Worm (Caenorhabditis elegans) whole organism, L4 larva: ENCODE results near the gene srab-10.

Source experiments
- F26F4.8 ChIP-seq: fragments of 200-800 bp; sonication (Bioruptor generic); conservative IDR thresholded peaks from 2 replicates; pipeline ENCODE4 v1.3.6; 2022; ENCODE audit warnings: missing genetic modification characterization, missing compliant biosample characterization
- F37D6.2 ChIP-seq: sonication (generic microtip); optimal IDR thresholded peaks from 2 replicates; lab custom pipeline; 2016; ENCODE audit warnings: mild to moderate bottlenecking, missing genetic modification characterization, missing compliant biosample characterization
- daf-16 ChIP-seq, 3 experiments: sonication (generic microtip); optimal IDR thresholded peaks; 2 replicates each; lab custom pipeline; 2016 to 2017; ENCODE audit warnings: missing genetic modification characterization in 3 of 3, missing genetic modification reagents in 3 of 3, mild to moderate bottlenecking in 2 of 3, missing compliant biosample characterization in 2 of 3, missing biosample characterization in 1 of 3, moderate library complexity in 1 of 3
- daf-8 ChIP-seq: fragments of 200-800 bp; sonication (Bioruptor generic); IDR thresholded peaks from 2 replicates; pipeline ENCODE4 v1.3.6; 2022; ENCODE audit warnings: missing genetic modification characterization, missing compliant biosample characterization
- hlh-30 ChIP-seq: sonication (generic microtip); optimal IDR thresholded peaks from 2 replicates; lab custom pipeline; 2017; ENCODE audit warnings: antibody characterized with exemption, mild to moderate bottlenecking, missing genetic modification characterization, missing compliant biosample characterization; ENCODE audit not compliant: insufficient read depth
- lin-38 ChIP-seq: fragments of 200-800 bp; sonication (Bioruptor generic); IDR thresholded peaks from 2 replicates; pipeline ENCODE4 v1.3.6; 2022; ENCODE audit warnings: missing genetic modification reagents, missing genetic modification characterization, missing compliant biosample characterization
- mdl-1 ChIP-seq, 2 experiments: fragments of 150-350 bp in 1 of 2; sonication (generic microtip) in 1 of 2; optimal IDR thresholded peaks; 2 replicates each; lab custom pipeline; 2014 to 2017; ENCODE audit warnings: missing biosample characterization in 2 of 2, missing genetic modification characterization in 2 of 2
- mxl-2 ChIP-seq: fragments of 200-800 bp; sonication (Bioruptor generic); conservative IDR thresholded peaks from 2 replicates; pipeline ENCODE4 v1.3.6; 2022; ENCODE audit warnings: missing genetic modification reagents, missing genetic modification characterization, missing compliant biosample characterization
- nhr-28 ChIP-seq: fragments of 150-350 bp; optimal IDR thresholded peaks from 2 replicates; lab custom pipeline; 2014; ENCODE audit warnings: missing biosample characterization, missing genetic modification characterization
- pqm-1 ChIP-seq: sonication (generic microtip); optimal IDR thresholded peaks from 2 replicates; lab custom pipeline; 2017; ENCODE audit warnings: missing biosample characterization, missing genetic modification characterization

srab-10 gene

ce11 chrV:3094351-3094750 lies 50.0 kb downstream of the srab-10 start, which contains the start of gene cyp-33C9:
Gene cyp-33C9 (minus strand): TSS chrV:3094561.
- TF ChIP-seq pqm-1 (tag; lab: Kevin White, UChicago), result peak; percentile 24
- no peak for TF ChIP-seq lin-38
- no peak for TF ChIP-seq mxl-2 (GFP tag; lab: Robert Waterston, UW)
- peak; percentile 75 for TF ChIP-seq nhr-28 (tag; lab: Kevin White, UChicago)
- TF ChIP-seq hlh-30 (tag; lab: Kevin White, UChicago), result peak; percentile 7
- no peak for TF ChIP-seq F26F4.8 (GFP tag; lab: Robert Waterston, UW)
- TF ChIP-seq F37D6.2 (tag; lab: Kevin White, UChicago), result no peak
- TF ChIP-seq daf-16 (GFP tag; optimal IDR thresholded peaks at IDR 0.05; lab: Kevin White, UChicago), result no peak
- TF ChIP-seq daf-16 (tag; optimal IDR thresholded peaks at IDR 0.05; lab: Kevin White, UChicago), result peak; percentile 58
- peak in 1 of 2 experiments; percentile 14 for TF ChIP-seq mdl-1 (tag; optimal IDR thresholded peaks at IDR 0.05; lab: Kevin White, UChicago)
- no peak for TF ChIP-seq daf-8 (GFP tag; lab: Robert Waterston, UW)
